Worm (Caenorhabditis elegans) whole organism, mixed stage, embryonic: Measurements from ENCODE around the gene T14G10.8.

Experiments
- blmp-1 ChIP-seq: fragments of 150-350 bp; optimal IDR thresholded peaks from 2 replicates; lab custom pipeline; 2014; ENCODE audit warnings: missing biosample characterization, missing genetic modification characterization
- lsy-2 ChIP-seq: fragments of 150-350 bp; optimal IDR thresholded peaks from 2 replicates; lab custom pipeline; 2014; ENCODE audit warnings: missing biosample characterization, missing genetic modification characterization
- nhr-12 ChIP-seq: fragments of 150-350 bp; optimal IDR thresholded peaks from 2 replicates; lab custom pipeline; 2014; ENCODE audit warnings: missing biosample characterization, missing genetic modification characterization
- nhr-28 ChIP-seq: fragments of 150-350 bp; optimal IDR thresholded peaks from 2 replicates; lab custom pipeline; 2014; ENCODE audit warnings: missing biosample characterization, missing genetic modification characterization
- sem-2 ChIP-seq: fragments of 200-800 bp; sonication (Bioruptor generic); optimal IDR thresholded peaks from 2 replicates; lab custom pipeline; 2018; ENCODE audit warnings: mild to moderate bottlenecking, missing genetic modification characterization, missing compliant biosample characterization
- ztf-11 ChIP-seq: fragments of 150-350 bp; optimal IDR thresholded peaks from 2 replicates; lab custom pipeline; 2014; ENCODE audit warnings: missing biosample characterization, missing genetic modification characterization

DNA sequence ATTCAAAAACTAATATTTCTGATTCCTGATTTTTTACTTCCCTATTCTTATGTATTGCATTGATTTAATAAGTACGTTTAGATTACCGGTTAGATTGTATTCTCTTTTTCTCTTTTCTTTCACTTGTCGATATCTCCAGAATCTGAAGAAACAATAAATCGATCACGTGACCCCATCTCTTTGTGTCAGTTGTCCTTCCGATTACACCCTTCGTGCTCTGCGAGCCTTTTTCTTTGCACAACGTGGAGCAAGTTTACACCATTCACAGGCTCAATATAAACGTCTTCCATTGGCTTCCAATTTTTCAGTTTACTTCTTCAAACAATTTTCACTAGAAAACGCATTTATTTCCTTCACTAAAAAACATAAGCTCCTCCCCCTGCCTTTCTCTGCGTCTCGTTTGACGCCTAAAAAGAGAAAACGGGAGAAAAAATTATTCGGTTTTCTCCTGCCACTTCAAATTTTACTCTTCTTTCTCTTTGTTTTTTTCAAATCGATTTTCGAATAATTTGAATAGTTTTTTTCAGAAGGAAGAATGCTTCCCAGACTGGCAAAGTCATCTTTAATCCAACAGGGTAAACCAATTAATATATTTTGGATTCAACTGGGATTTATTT lies 33.5 kb upstream of the T14G10.8 start, which contains the start of gene gta-1:
- TF ChIP-seq lsy-2 (no peak), blmp-1 (tag; lab: Kevin White, UChicago) (no peak), nhr-28 (no peak), nhr-12 (tag; lab: Kevin White, UChicago) (no peak), sem-2 (no peak), ztf-11 (tag; lab: Kevin White, UChicago) (no peak)
